Fruit fly (Drosophila melanogaster) Kc167 (cell line): ENCODE data around the gene CG13385.

Experiments
- Myc ChIP-seq: fragments of >200 bp; optimal IDR thresholded peaks from 2 replicates; lab custom pipeline; 2017; ENCODE audit warnings: missing external identifiers
- insv ChIP-seq: fragments of >200 bp; optimal IDR thresholded peaks from 3 replicates; lab custom pipeline; 2018; ENCODE audit warnings: missing external identifiers

DNA sequence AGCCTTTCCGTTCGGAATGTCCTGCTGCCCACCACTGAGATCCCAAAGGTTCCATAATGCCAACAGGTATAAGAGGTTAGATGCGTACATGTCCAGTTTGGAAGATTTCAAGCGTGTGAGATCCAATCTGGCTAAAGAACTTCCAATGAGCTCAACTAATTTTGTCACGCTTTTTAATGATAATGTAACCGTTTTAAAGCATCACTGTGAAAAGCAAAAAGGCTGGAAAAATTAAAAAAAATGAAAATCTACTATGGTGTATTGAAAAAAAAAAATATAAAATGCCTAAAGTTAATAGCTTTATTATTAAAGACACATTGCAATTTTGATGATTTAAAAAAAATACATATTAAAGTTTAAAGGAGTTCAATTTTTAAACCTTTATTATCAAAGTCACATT is 3.3 kb upstream of the CG13385 start, which contains the start of gene Acp29AB:
- TF ChIP-seq insv: no peak
- no peak for TF ChIP-seq Myc (lab: Kevin White, UChicago)
